Fruit fly (Drosophila melanogaster) whole organism, embryonic: ENCODE measurements around the gene CG8097.

Source experiments
- Bteb2 ChIP-seq: fragments of 200-800 bp; sonication (Bioruptor generic); optimal IDR thresholded peaks from 2 replicates; lab custom pipeline; 2016; ENCODE audit warnings: missing biosample characterization, missing genetic modification characterization
- CG11085 ChIP-seq: fragments of 200-800 bp; sonication (Bioruptor generic); IDR thresholded peaks from 2 replicates; pipeline ENCODE4 v1.3.6; 2022; ENCODE audit warnings: missing biosample characterization, missing genetic modification characterization
- CG11695 ChIP-seq: fragments of 200-800 bp; sonication (Bioruptor generic); IDR thresholded peaks from 3 replicates; pipeline ENCODE4 v1.3.6; 2022; ENCODE audit warnings: missing biosample characterization, missing genetic modification characterization
- CG12391 ChIP-seq: fragments of 200-800 bp; sonication (Bioruptor generic); optimal IDR thresholded peaks from 3 replicates; lab custom pipeline; 2018; ENCODE audit warnings: missing biosample characterization, mild to moderate bottlenecking, missing genetic modification characterization, moderate library complexity
- CG13624 ChIP-seq: fragments of 200-800 bp; sonication (Bioruptor generic); optimal IDR thresholded peaks from 2 replicates; lab custom pipeline; 2016; ENCODE audit warnings: missing biosample characterization, missing genetic modification characterization
- CG13894 ChIP-seq: fragments of 200-800 bp; sonication (Bioruptor generic); optimal IDR thresholded peaks from 3 replicates; lab custom pipeline; 2018; ENCODE audit warnings: missing biosample characterization, mild to moderate bottlenecking, missing genetic modification characterization, moderate library complexity
- CG14050 ChIP-seq: fragments of 200-800 bp; sonication (Bioruptor generic); IDR thresholded peaks from 3 replicates; pipeline ENCODE4 v1.3.6; 2022; ENCODE audit warnings: missing biosample characterization, missing genetic modification characterization
- CG1529 ChIP-seq: fragments of 200-800 bp; sonication (Bioruptor generic); optimal IDR thresholded peaks from 3 replicates; lab custom pipeline; 2018; ENCODE audit warnings: missing biosample characterization, missing genetic modification characterization
- CG15479 ChIP-seq: fragments of 200-800 bp; sonication (Bioruptor generic); optimal IDR thresholded peaks from 3 replicates; lab custom pipeline; 2019; ENCODE audit warnings: missing biosample characterization, mild to moderate bottlenecking, missing genetic modification characterization, moderate library complexity
- CG17361 ChIP-seq: fragments of 200-800 bp; sonication (Bioruptor generic); IDR thresholded peaks from 3 replicates; pipeline ENCODE4 v1.3.6; 2022; ENCODE audit warnings: missing biosample characterization, missing genetic modification characterization
- CG18619 ChIP-seq: fragments of 200-800 bp; sonication (Bioruptor generic); optimal IDR thresholded peaks from 3 replicates; lab custom pipeline; 2017; ENCODE audit warnings: missing biosample characterization, mild to moderate bottlenecking, missing genetic modification characterization
- CG30431 ChIP-seq: fragments of 200-800 bp; sonication (Bioruptor generic); optimal IDR thresholded peaks from 2 replicates; lab custom pipeline; 2017; ENCODE audit warnings: missing biosample characterization, missing genetic modification characterization
- CG33557 ChIP-seq: fragments of 200-800 bp; sonication (Bioruptor generic); optimal IDR thresholded peaks from 2 replicates; lab custom pipeline; 2019; ENCODE audit warnings: missing biosample characterization, mild to moderate bottlenecking, missing genetic modification characterization, moderate library complexity
- CG4360 ChIP-seq: fragments of 200-800 bp; sonication (Bioruptor generic); IDR thresholded peaks from 2 replicates; pipeline ENCODE4 v1.3.6; 2022; ENCODE audit warnings: missing biosample characterization, missing genetic modification characterization
- CG4617 ChIP-seq: fragments of 200-800 bp; sonication (Bioruptor generic); optimal IDR thresholded peaks from 3 replicates; lab custom pipeline; 2016; ENCODE audit warnings: missing biosample characterization, missing genetic modification characterization, borderline replicate concordance
- CG6175 ChIP-seq: fragments of 200-800 bp; sonication (Bioruptor generic); IDR thresholded peaks from 3 replicates; pipeline ENCODE4 v1.3.6; 2022; ENCODE audit warnings: missing biosample characterization, missing genetic modification characterization
- CG7372 ChIP-seq: fragments of 200-800 bp; sonication (Bioruptor generic); IDR thresholded peaks from 2 replicates; pipeline ENCODE4 v1.3.6; 2022; ENCODE audit warnings: missing biosample characterization, missing genetic modification characterization
- CG7839 ChIP-seq: fragments of 200-800 bp; sonication (Bioruptor generic); optimal IDR thresholded peaks from 3 replicates; lab custom pipeline; 2018; ENCODE audit warnings: missing biosample characterization, mild to moderate bottlenecking, missing genetic modification characterization, moderate library complexity
- CG7963 ChIP-seq: fragments of 200-800 bp; sonication (Bioruptor generic); IDR thresholded peaks from 3 replicates; pipeline ENCODE4 v1.3.6; 2022; ENCODE audit warnings: missing biosample characterization, missing genetic modification characterization; ENCODE audit not compliant: partially characterized antibody
- CkIIα-i1 ChIP-seq: fragments of 200-800 bp; sonication (Bioruptor generic); IDR thresholded peaks from 2 replicates; pipeline ENCODE4 v1.3.6; 2022; ENCODE audit warnings: missing biosample characterization, missing genetic modification characterization
- CoRest ChIP-seq: fragments of 200-800 bp; sonication (Bioruptor generic); optimal IDR thresholded peaks from 3 replicates; lab custom pipeline; 2018; ENCODE audit warnings: missing biosample characterization, mild to moderate bottlenecking, missing genetic modification characterization, moderate library complexity
- Dad ChIP-seq: fragments of 200-800 bp; sonication (Bioruptor generic); optimal IDR thresholded peaks from 3 replicates; lab custom pipeline; 2016; ENCODE audit warnings: missing biosample characterization, missing genetic modification characterization
- Dip3 ChIP-seq: fragments of 200-800 bp; sonication (Bioruptor generic); optimal IDR thresholded peaks from 3 replicates; lab custom pipeline; 2016; ENCODE audit warnings: missing biosample characterization, missing genetic modification characterization
- GATAe ChIP-seq: fragments of 200-800 bp; sonication (Bioruptor generic); conservative IDR thresholded peaks from 2 replicates; pipeline ENCODE4 v1.3.6; 2022; ENCODE audit warnings: missing biosample characterization, missing genetic modification characterization
- HLH3B ChIP-seq: fragments of 200-800 bp; sonication (Bioruptor generic); IDR thresholded peaks from 2 replicates; pipeline ENCODE4 v1.3.6; 2022; ENCODE audit warnings: missing biosample characterization, missing genetic modification characterization
- Hmr ChIP-seq: fragments of 200-800 bp; sonication (Bioruptor generic); optimal IDR thresholded peaks from 3 replicates; lab custom pipeline; 2017; ENCODE audit warnings: mild to moderate bottlenecking, missing biosample characterization, missing genetic modification reagents, missing genetic modification characterization
- Lhr ChIP-seq: fragments of 200-800 bp; sonication (Bioruptor generic); optimal IDR thresholded peaks from 3 replicates; lab custom pipeline; 2017; ENCODE audit warnings: mild to moderate bottlenecking, missing biosample characterization, missing genetic modification reagents, missing genetic modification characterization
- Lpt ChIP-seq: fragments of >200 bp; optimal IDR thresholded peaks from 2 replicates; lab custom pipeline; 2018; ENCODE audit warnings: missing biosample characterization, missing genetic modification characterization
- NK7.1 ChIP-seq: fragments of 200-800 bp; sonication (Bioruptor generic); optimal IDR thresholded peaks from 3 replicates; lab custom pipeline; 2016; ENCODE audit warnings: missing biosample characterization, missing genetic modification characterization
- Sin3A ChIP-seq: fragments of >200 bp; optimal IDR thresholded peaks from 2 replicates; lab custom pipeline; 2018
- Six4 ChIP-seq: fragments of 200-800 bp; sonication (Bioruptor generic); optimal IDR thresholded peaks from 2 replicates; lab custom pipeline; 2016; ENCODE audit warnings: missing biosample characterization, missing genetic modification characterization
- Sox102F ChIP-seq: fragments of 200-800 bp; sonication (Bioruptor generic); optimal IDR thresholded peaks from 2 replicates; lab custom pipeline; 2018; ENCODE audit warnings: missing biosample characterization, mild to moderate bottlenecking, missing genetic modification characterization, moderate library complexity
- Usf ChIP-seq: fragments of 200-800 bp; sonication (Bioruptor generic); optimal IDR thresholded peaks from 2 replicates; lab custom pipeline; 2017; ENCODE audit warnings: missing genotype, missing biosample characterization, missing genetic modification characterization
- chinmo ChIP-seq: fragments of 200-800 bp; sonication (Bioruptor generic); IDR thresholded peaks from 4 replicates; pipeline ENCODE4 v1.3.6; 2022; ENCODE audit warnings: missing biosample characterization, missing genetic modification characterization; ENCODE audit not compliant: partially characterized antibody
- chn ChIP-seq: fragments of 200-800 bp; sonication (Bioruptor generic); optimal IDR thresholded peaks from 2 replicates; lab custom pipeline; 2016; ENCODE audit warnings: missing biosample characterization, missing genetic modification characterization
- dimm ChIP-seq: fragments of 200-800 bp; sonication (Bioruptor generic); IDR thresholded peaks from 2 replicates; pipeline ENCODE4 v1.3.6; 2022; ENCODE audit warnings: missing biosample characterization, missing genetic modification characterization
- dmrt99B ChIP-seq: fragments of 200-800 bp; sonication (Bioruptor generic); optimal IDR thresholded peaks from 2 replicates; lab custom pipeline; 2018; ENCODE audit warnings: missing biosample characterization, mild to moderate bottlenecking, missing genetic modification characterization, moderate library complexity
- fd96Cb ChIP-seq: fragments of 200-800 bp; sonication (Bioruptor generic); optimal IDR thresholded peaks from 2 replicates; lab custom pipeline; 2018; ENCODE audit warnings: missing biosample characterization, mild to moderate bottlenecking, missing genetic modification characterization, moderate library complexity
- gfzf ChIP-seq: fragments of 200-800 bp; sonication (Bioruptor generic); optimal IDR thresholded peaks from 2 replicates; lab custom pipeline; 2016; ENCODE audit warnings: missing biosample characterization, mild to moderate bottlenecking, missing genetic modification characterization, moderate library complexity
- insv ChIP-seq, 2 experiments: fragments of 200-800 bp; sonication (Bioruptor generic); optimal IDR thresholded peaks; 3 replicates each; lab custom pipeline; 2016 to 2018; ENCODE audit warnings: missing biosample characterization in 2 of 2, missing genetic modification characterization in 2 of 2
- jumu ChIP-seq: fragments of 200-800 bp; sonication (Bioruptor generic); optimal IDR thresholded peaks from 3 replicates; lab custom pipeline; 2016; ENCODE audit warnings: missing biosample characterization, missing genetic modification characterization
- lola ChIP-seq, 3 experiments: fragments of >200 bp in 2 of 3; fragments of 200-800 bp in 1 of 3; sonication (Bioruptor generic) in 1 of 3; optimal IDR thresholded peaks; 2 replicates each; lab custom pipeline; 2017 to 2019; ENCODE audit warnings: missing biosample characterization in 3 of 3, missing genetic modification characterization in 3 of 3, mild to moderate bottlenecking in 1 of 3, moderate library complexity in 1 of 3
- nerfin-1 ChIP-seq: fragments of 200-800 bp; sonication (Bioruptor generic); optimal IDR thresholded peaks from 3 replicates; lab custom pipeline; 2019; ENCODE audit warnings: missing biosample characterization, mild to moderate bottlenecking, missing genetic modification characterization, moderate library complexity
- oc ChIP-seq: fragments of 200-800 bp; sonication (Bioruptor generic); optimal IDR thresholded peaks from 2 replicates; lab custom pipeline; 2018; ENCODE audit warnings: missing biosample characterization, mild to moderate bottlenecking, missing genetic modification characterization, moderate library complexity
- odd ChIP-seq: fragments of 200-800 bp; sonication (Bioruptor generic); optimal IDR thresholded peaks from 2 replicates; lab custom pipeline; 2017; ENCODE audit warnings: missing biosample characterization, mild to moderate bottlenecking, missing genetic modification characterization
- pum ChIP-seq: fragments of 200-800 bp; sonication (Bioruptor generic); optimal IDR thresholded peaks from 2 replicates; lab custom pipeline; 2016; ENCODE audit warnings: missing biosample characterization, missing genetic modification characterization
- sd ChIP-seq: fragments of 200-800 bp; sonication (Bioruptor generic); optimal IDR thresholded peaks from 3 replicates; lab custom pipeline; 2018; ENCODE audit warnings: missing biosample characterization, mild to moderate bottlenecking, missing genetic modification characterization, moderate library complexity
- sima ChIP-seq: fragments of 200-800 bp; sonication (Bioruptor generic); optimal IDR thresholded peaks from 2 replicates; lab custom pipeline; 2016; ENCODE audit warnings: missing biosample characterization, missing genetic modification characterization
- so ChIP-seq: fragments of 200-800 bp; sonication (Bioruptor generic); IDR thresholded peaks from 3 replicates; pipeline ENCODE4 v1.3.6; 2022; ENCODE audit warnings: missing biosample characterization, missing genetic modification characterization
- sr ChIP-seq: fragments of 200-800 bp; sonication (Bioruptor generic); IDR thresholded peaks from 3 replicates; pipeline ENCODE4 v1.3.6; 2022; ENCODE audit warnings: missing biosample characterization, missing genetic modification characterization
- trh ChIP-seq: fragments of 200-800 bp; sonication (Bioruptor generic); optimal IDR thresholded peaks from 2 replicates; lab custom pipeline; 2016; ENCODE audit warnings: missing biosample characterization, missing genetic modification characterization

Gene CG8097

dm6 chrX:15623809-15624208 lies 40.9 kb downstream of the CG8097 start:
- no peak for TF ChIP-seq CG12391
- peak; percentile 91 for TF ChIP-seq sr
- TF ChIP-seq Dip3 (GFP tag; lab: Kevin White, UChicago), result no peak
- peak; percentile 10 for TF ChIP-seq sd (tag; lab: Kevin White, UChicago)
- TF ChIP-seq CG4617, result no peak
- no peak for TF ChIP-seq gfzf
- TF ChIP-seq fd96Cb, result no peak
- TF ChIP-seq chinmo (GFP tag; lab: Robert Waterston, UW), result 0 out of 4 replicates have a peak, but pooled peaks have one; percentile 28
- TF ChIP-seq HLH3B (GFP tag; lab: Robert Waterston, UW), result no peak
- TF ChIP-seq lola (GFP tag; optimal IDR thresholded peaks at IDR 0.05; lab: Kevin White, UChicago), result no peak
- no peak for TF ChIP-seq Sox102F (GFP tag; lab: Kevin White, UChicago)
- TF ChIP-seq CG13894 (tag; lab: Kevin White, UChicago), result peak; percentile 13
- TF ChIP-seq CG15479 (GFP tag; lab: Kevin White, UChicago), result no peak
- TF ChIP-seq, all 482 proteins: peak for 4

dm6 chrX:15626279-15626678 lies 43.3 kb downstream of the CG8097 start:
- TF ChIP-seq Hmr, result no peak
- TF ChIP-seq CG14050, result no peak
- no peak for TF ChIP-seq Usf (GFP tag; lab: Kevin White, UChicago)
- TF ChIP-seq sima (GFP tag; lab: Kevin White, UChicago), result no peak
- TF ChIP-seq NK7.1, result no peak
- TF ChIP-seq nerfin-1 (tag; lab: Kevin White, UChicago), result no peak
- no peak for TF ChIP-seq Six4 (GFP tag; lab: Kevin White, UChicago)
- TF ChIP-seq CG11695 (GFP tag; lab: Robert Waterston, UW), result no peak
- TF ChIP-seq trh, result no peak
- peak; percentile 55 for TF ChIP-seq oc (tag; lab: Kevin White, UChicago)
- no peak for TF ChIP-seq CG11085 (GFP tag; lab: Robert Waterston, UW)
- no peak for TF ChIP-seq chn
- TF ChIP-seq CG1529 (GFP tag; lab: Kevin White, UChicago), result no peak
- no peak for TF ChIP-seq CG18619 (GFP tag; lab: Kevin White, UChicago)
- TF ChIP-seq CG4360 (GFP tag; lab: Robert Waterston, UW), result no peak
- TF ChIP-seq CG7372 (GFP tag; lab: Robert Waterston, UW), result no peak
- peak; percentile 21 for TF ChIP-seq dmrt99B (tag; lab: Kevin White, UChicago)
- TF ChIP-seq CG6175 (GFP tag; lab: Robert Waterston, UW), result 0 out of 3 replicates have a peak, but pooled peaks have one; percentile 17
- no peak for TF ChIP-seq GATAe
- TF ChIP-seq jumu, result no peak
- TF ChIP-seq CkIIα-i1, result no peak
- no peak for TF ChIP-seq Bteb2 (GFP tag; lab: Kevin White, UChicago)
- no peak for TF ChIP-seq CG33557 (GFP tag; lab: Kevin White, UChicago)
- no peak for TF ChIP-seq CG13624
- TF ChIP-seq CG30431 (GFP tag; lab: Kevin White, UChicago), result no peak
- TF ChIP-seq insv (GFP tag; optimal IDR thresholded peaks at IDR 0.05; lab: Kevin White, UChicago), result no peak
- no peak for TF ChIP-seq Dad (GFP tag; lab: Kevin White, UChicago)
- TF ChIP-seq Sin3A (lab: Kevin White, UChicago), result no peak
- peak; percentile 7 for TF ChIP-seq CG7839 (tag; lab: Kevin White, UChicago)
- no peak for TF ChIP-seq Lhr (GFP tag; lab: Kevin White, UChicago)
- TF ChIP-seq CoRest (tag; lab: Kevin White, UChicago), result no peak
- TF ChIP-seq fd96Cb, result no peak
- TF ChIP-seq pum (GFP tag; lab: Kevin White, UChicago), result no peak
- TF ChIP-seq odd (GFP tag; lab: Kevin White, UChicago), result no peak
- no peak for TF ChIP-seq CG17361 (GFP tag; lab: Robert Waterston, UW)
- TF ChIP-seq Lpt (GFP tag; lab: Kevin White, UChicago), result no peak
- peak; percentile 38; the same call in 1 of the 3 replicates for TF ChIP-seq CG7963
- no peak for TF ChIP-seq dimm (GFP tag; lab: Robert Waterston, UW)
- TF ChIP-seq so (GFP tag; lab: Robert Waterston, UW), result peak; percentile 28; the same call in 1 of the 3 replicates
